Fruit fly (Drosophila melanogaster) whole organism, pupa: Measurements from ENCODE around the gene SelT.

Source experiments
- CG10348 ChIP-seq: fragments of 200-800 bp; sonication (Bioruptor generic); IDR thresholded peaks from 2 replicates; pipeline ENCODE4 v1.3.6; 2022; ENCODE audit warnings: missing biosample characterization, missing genetic modification characterization
- CG15710 ChIP-seq: fragments of 200-800 bp; sonication (Bioruptor generic); optimal IDR thresholded peaks from 2 replicates; lab custom pipeline; 2018; ENCODE audit warnings: missing biosample characterization, mild to moderate bottlenecking, missing genetic modification characterization, moderate library complexity
- D1 ChIP-seq: fragments of 200-800 bp; sonication (Bioruptor generic); optimal IDR thresholded peaks from 2 replicates; lab custom pipeline; 2018; ENCODE audit warnings: missing biosample characterization, mild to moderate bottlenecking, missing genetic modification characterization, moderate library complexity
- Pif1A ChIP-seq: fragments of 200-800 bp; sonication (Bioruptor generic); optimal IDR thresholded peaks from 3 replicates; lab custom pipeline; 2016; ENCODE audit warnings: missing biosample characterization, missing genetic modification characterization

- TF ChIP-seq CG10348 (GFP tag; lab: Robert Waterston, UW) (no peak), D1 (no peak), CG15710 (tag; lab: Kevin White, UChicago) (no peak), Pif1A (GFP tag; lab: Kevin White, UChicago) (no peak)
Measured at dm6 chr2L:5001582-5001929, 9.2 kb upstream of the SelT start.
